Fruit fly (Drosophila melanogaster): ENCODE results near the gene AnxB11.

dm6 chrX:16423125-16423509 lies 1.1 kb upstream of the AnxB11 start:
- TF ChIP-seq CG15696 (tag; optimal IDR thresholded peaks at IDR 0.05), result no peak
- TF ChIP-seq Chrac-16 (GFP tag; optimal IDR thresholded peaks at IDR 0.05), result no peak

Measured in whole organism, embryonic.